Worm (Caenorhabditis elegans): ENCODE measurements around the gene F26F2.1.
"Not testable (repeated sequence)": the region's sequence is repeated elsewhere in the genome, so short reads cannot be mapped to it uniquely, and the experiment has no call there.

DNA sequence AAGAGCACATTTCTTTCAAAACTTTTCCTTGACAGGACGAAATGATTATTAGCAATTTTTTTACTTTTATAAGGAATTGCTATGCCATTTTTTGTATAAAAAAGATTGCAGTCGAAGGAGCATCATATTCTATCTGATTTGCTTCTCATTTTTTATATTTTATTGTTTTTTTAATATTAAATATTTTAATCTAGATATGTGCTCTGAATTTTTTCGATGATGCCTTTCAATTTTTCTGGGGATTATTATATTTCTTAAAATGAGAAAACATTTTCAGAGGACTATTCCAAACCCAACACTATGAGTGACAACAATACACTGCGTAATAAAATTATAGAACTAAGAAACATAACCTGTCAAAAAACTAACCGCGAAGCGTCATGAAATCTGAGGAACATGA lies 7.3 kb upstream of the F26F2.1 start, which contains the start of gene F26F2.4:
- TF ChIP-seq nhr-237 (tag; optimal IDR thresholded peaks at IDR 0.05); ama-1 (optimal IDR thresholded peaks at IDR 0.05); mdl-1 (tag; optimal IDR thresholded peaks at IDR 0.05); ceh-82 (tag; optimal IDR thresholded peaks at IDR 0.05); fkh-10 (GFP tag; optimal IDR thresholded peaks at IDR 0.05); egl-27 (tag; optimal IDR thresholded peaks at IDR 0.05); pqm-1 (tag; optimal IDR thresholded peaks at IDR 0.05); elt-2 (tag; optimal IDR thresholded peaks at IDR 0.05): not testable (repeated sequence)
